Worm (Caenorhabditis elegans) whole organism, L1 larva: ENCODE measurements around the gene str-187.

ENCODE experiments used
- C04F5.9 ChIP-seq: sonication (generic microtip); optimal IDR thresholded peaks from 2 replicates; lab custom pipeline; 2016; ENCODE audit warnings: missing genetic modification characterization, missing compliant biosample characterization
- F16B12.6 ChIP-seq: fragments of 150-350 bp; optimal IDR thresholded peaks from 2 replicates; lab custom pipeline; 2014; ENCODE audit warnings: missing biosample characterization, missing genetic modification characterization
- Y116A8C.19 ChIP-seq: sonication (generic microtip); optimal IDR thresholded peaks from 2 replicates; lab custom pipeline; 2016; ENCODE audit warnings: missing compliant biosample characterization, missing genetic modification characterization, borderline replicate concordance
- ces-1 ChIP-seq: fragments of 150-350 bp; optimal IDR thresholded peaks from 2 replicates; lab custom pipeline; 2014; ENCODE audit warnings: missing biosample characterization, missing genetic modification reagents, missing genetic modification characterization
- dpl-1 ChIP-seq, 3 experiments: fragments of 150-350 bp in 2 of 3; sonication (generic microtip) in 1 of 3; optimal IDR thresholded peaks; 2 replicates each; lab custom pipeline; 2014 to 2017; ENCODE audit warnings: missing biosample characterization in 3 of 3, missing genetic modification characterization in 3 of 3, missing genetic modification reagents in 3 of 3
- dsc-1 ChIP-seq: sonication (generic microtip); optimal IDR thresholded peaks from 2 replicates; lab custom pipeline; 2016; ENCODE audit warnings: mild to moderate bottlenecking, missing genetic modification characterization, missing compliant biosample characterization
- efl-1 ChIP-seq, 4 experiments: fragments of 150-350 bp; optimal IDR thresholded peaks in 3 of 4; peaks in 1 of 4; 1 replicate in 1 of 4; 2 replicates in 3 of 4; lab custom pipeline; 2014; ENCODE audit warnings: missing biosample characterization in 2 of 4, missing genetic modification characterization in 2 of 4, missing genetic modification reagents in 2 of 4
- egl-27 ChIP-seq, 2 experiments: fragments of 150-350 bp in 1 of 2; sonication (generic microtip); optimal IDR thresholded peaks; 3 replicates each; lab custom pipeline; 2017 to 2018; ENCODE audit warnings: missing biosample characterization in 2 of 2, missing genetic modification characterization in 2 of 2, missing genetic modification reagents in 2 of 2
- elt-2 ChIP-seq: sonication (generic microtip); optimal IDR thresholded peaks from 2 replicates; lab custom pipeline; 2016; ENCODE audit warnings: missing genetic modification characterization, mild to moderate bottlenecking, inconsistent platforms, missing compliant biosample characterization, missing genetic modification reagents
- fkh-10 ChIP-seq: sonication (generic microtip); optimal IDR thresholded peaks from 2 replicates; lab custom pipeline; 2017; ENCODE audit warnings: missing biosample characterization, missing genetic modification reagents, missing genetic modification characterization
- hlh-17 ChIP-seq: fragments of 200-800 bp; sonication (Bioruptor generic); optimal IDR thresholded peaks from 2 replicates; lab custom pipeline; 2018; ENCODE audit warnings: missing genetic modification characterization, mild to moderate bottlenecking, missing compliant biosample characterization, moderate library complexity, borderline replicate concordance
- hpl-2 ChIP-seq: fragments of 150-350 bp; optimal IDR thresholded peaks from 2 replicates; lab custom pipeline; 2014; ENCODE audit warnings: missing biosample characterization, missing genetic modification reagents, missing genetic modification characterization
- jun-1 ChIP-seq: fragments of 150-350 bp; optimal IDR thresholded peaks from 2 replicates; lab custom pipeline; 2014; ENCODE audit warnings: missing biosample characterization, missing genetic modification reagents, missing genetic modification characterization
- lin-14 ChIP-seq: fragments of 200-800 bp; sonication (Bioruptor generic); optimal IDR thresholded peaks from 2 replicates; lab custom pipeline; 2018; ENCODE audit warnings: mild to moderate bottlenecking, missing genetic modification characterization, moderate library complexity, missing compliant biosample characterization
- lin-15B ChIP-seq: fragments of 150-350 bp; sonication (generic microtip); optimal IDR thresholded peaks from 3 replicates; lab custom pipeline; 2014; ENCODE audit warnings: missing biosample characterization, missing genetic modification characterization
- lin-35 ChIP-seq, 2 experiments: fragments of 150-350 bp; optimal IDR thresholded peaks; 2 replicates each; lab custom pipeline; 2014; ENCODE audit warnings: missing biosample characterization in 2 of 2, missing genetic modification characterization in 2 of 2, missing genetic modification reagents in 2 of 2
- lir-3 ChIP-seq: sonication (generic microtip); optimal IDR thresholded peaks from 2 replicates; lab custom pipeline; 2016; ENCODE audit warnings: mild to moderate bottlenecking, missing genetic modification characterization, moderate library complexity, missing compliant biosample characterization; ENCODE audit not compliant: poor library complexity
- mab-9 ChIP-seq: fragments of 200-800 bp; sonication (Bioruptor generic); IDR thresholded peaks from 2 replicates; pipeline ENCODE4 v1.3.6; 2022; ENCODE audit warnings: missing genetic modification reagents, missing genetic modification characterization, missing compliant biosample characterization
- mdl-1 ChIP-seq, 2 experiments: fragments of 150-350 bp; optimal IDR thresholded peaks; 2 replicates each; lab custom pipeline; 2014 to 2017; ENCODE audit warnings: missing biosample characterization in 2 of 2, missing genetic modification characterization in 2 of 2, inconsistent platforms in 1 of 2
- nhr-11 ChIP-seq: fragments of 150-350 bp; optimal IDR thresholded peaks from 2 replicates; lab custom pipeline; 2014; ENCODE audit warnings: missing biosample characterization, missing genetic modification characterization
- nhr-19 ChIP-seq: fragments of 200-800 bp; sonication (Bioruptor generic); conservative IDR thresholded peaks from 2 replicates; pipeline ENCODE4 v1.3.6; 2022; ENCODE audit warnings: missing genetic modification characterization, missing compliant biosample characterization
- nhr-20 ChIP-seq: sonication (generic microtip); optimal IDR thresholded peaks from 2 replicates; lab custom pipeline; 2016; ENCODE audit warnings: mild to moderate bottlenecking, missing genetic modification characterization, missing compliant biosample characterization
- nhr-47 ChIP-seq: sonication (generic microtip); optimal IDR thresholded peaks from 2 replicates; lab custom pipeline; 2016; ENCODE audit warnings: mild to moderate bottlenecking, missing genetic modification characterization, moderate library complexity, missing compliant biosample characterization
- nhr-71 ChIP-seq: sonication (generic microtip); optimal IDR thresholded peaks from 2 replicates; lab custom pipeline; 2016; ENCODE audit warnings: mild to moderate bottlenecking, missing genetic modification characterization, moderate library complexity, missing compliant biosample characterization
- nhr-84 ChIP-seq: sonication (generic microtip); optimal IDR thresholded peaks from 2 replicates; lab custom pipeline; 2017; ENCODE audit warnings: missing biosample characterization, missing genetic modification characterization
- nhr-85 ChIP-seq: sonication (generic microtip); peaks from one replicate; lab custom pipeline; 2016; ENCODE audit warnings: missing genetic modification characterization, inconsistent platforms, missing compliant biosample characterization
- nhr-90 ChIP-seq: sonication (generic microtip); optimal IDR thresholded peaks from 2 replicates; lab custom pipeline; 2016; ENCODE audit warnings: mild to moderate bottlenecking, missing genetic modification characterization, missing compliant biosample characterization; ENCODE audit not compliant: poor library complexity
- pag-3 ChIP-seq: sonication (generic microtip); optimal IDR thresholded peaks from 2 replicates; lab custom pipeline; 2017; ENCODE audit warnings: missing genetic modification characterization, mild to moderate bottlenecking, missing compliant biosample characterization, antibody characterized with exemption, borderline replicate concordance; ENCODE audit not compliant: insufficient read depth
- pqm-1 ChIP-seq: sonication (generic microtip); optimal IDR thresholded peaks from 3 replicates; lab custom pipeline; 2017; ENCODE audit warnings: missing biosample characterization, missing genetic modification characterization
- skn-1 ChIP-seq: fragments of 150-350 bp; optimal IDR thresholded peaks from 2 replicates; lab custom pipeline; 2014; ENCODE audit warnings: missing biosample characterization, missing genetic modification characterization
- snpc-4 ChIP-seq: fragments of 150-350 bp; optimal IDR thresholded peaks from 2 replicates; lab custom pipeline; 2014; ENCODE audit warnings: missing biosample characterization, missing genetic modification characterization
- tbx-2 ChIP-seq: sonication (generic microtip); optimal IDR thresholded peaks from 2 replicates; lab custom pipeline; 2016; ENCODE audit warnings: missing genetic modification characterization, missing compliant biosample characterization
- tlp-1 ChIP-seq: fragments of 150-350 bp; optimal IDR thresholded peaks from 2 replicates; lab custom pipeline; 2014; ENCODE audit warnings: missing biosample characterization, missing genetic modification characterization
- ztf-11 ChIP-seq, 2 experiments: sonication (generic microtip); optimal IDR thresholded peaks; 2 replicates each; lab custom pipeline; 2016 to 2017; ENCODE audit warnings: missing genetic modification characterization in 2 of 2, missing biosample characterization in 1 of 2, missing compliant biosample characterization in 1 of 2
- ztf-4 ChIP-seq: fragments of 150-350 bp; optimal IDR thresholded peaks from 2 replicates; lab custom pipeline; 2014; ENCODE audit warnings: missing biosample characterization, missing genetic modification characterization

Gene str-187

ce11 chrIV:17232899-17233298, 32.5 kb upstream of the str-187 start:
- TF ChIP-seq fkh-10 (GFP tag; lab: Kevin White, UChicago) (peak; percentile 1), mab-9 (GFP tag; lab: Robert Waterston, UW) (no peak)

ce11 chrIV:17233494-17233893, 31.9 kb upstream of the str-187 start:
- TF ChIP-seq hpl-2 (no peak), tbx-2 (tag; lab: Kevin White, UChicago) (no peak), lin-14 (GFP tag; lab: Kevin White, UChicago) (peak; percentile 57), tlp-1 (tag; lab: Kevin White, UChicago) (no peak), nhr-11 (no peak), efl-1 (optimal IDR thresholded peaks at IDR 0.05; lab: Kevin White, UChicago) (no peak), efl-1 (GFP tag; optimal IDR thresholded peaks at IDR 0.05 in 1 of 2; lab: Kevin White, UChicago) (peak in 1 of 2 experiments; percentile 6), ces-1 (GFP tag; lab: Kevin White, UChicago) (peak; percentile 30), fkh-10 (GFP tag; lab: Kevin White, UChicago) (peak; percentile 79), lin-15B (tag; lab: Kevin White, UChicago) (no peak)
- TF ChIP-seq, all 84 proteins: peak for 4

ce11 chrIV:17237029-17237428, 28.4 kb upstream of the str-187 start:
- TF ChIP-seq snpc-4 (tag; lab: Kevin White, UChicago) (no peak), nhr-19 (GFP tag; lab: Robert Waterston, UW) (no peak), ztf-4 (tag; lab: Kevin White, UChicago) (no peak), nhr-71 (tag; lab: Kevin White, UChicago) (no peak), lin-14 (GFP tag; lab: Kevin White, UChicago) (peak; percentile 45), fkh-10 (GFP tag; lab: Kevin White, UChicago) (peak; percentile 83), hlh-17 (GFP tag; lab: Kevin White, UChicago) (no peak)

ce11 chrIV:17238951-17239350, 26.4 kb upstream of the str-187 start:
- TF ChIP-seq nhr-11: no peak
- TF ChIP-seq Y116A8C.19: no peak
- peak; percentile 90 for TF ChIP-seq fkh-10 (GFP tag; lab: Kevin White, UChicago)

- no peak for TF ChIP-seq ces-1 (GFP tag; lab: Kevin White, UChicago)
- TF ChIP-seq nhr-20: peak; percentile 37
- peak; percentile 21 for TF ChIP-seq nhr-90 (tag; lab: Kevin White, UChicago)
- no peak for TF ChIP-seq C04F5.9 (tag; lab: Kevin White, UChicago)
- TF ChIP-seq elt-2 (tag; lab: Kevin White, UChicago): peak; percentile 99
- no peak for TF ChIP-seq ztf-4 (tag; lab: Kevin White, UChicago)
- TF ChIP-seq pag-3 (tag; lab: Kevin White, UChicago): no peak
- no peak for TF ChIP-seq lir-3 (tag; lab: Kevin White, UChicago)
- TF ChIP-seq mdl-1 (tag; optimal IDR thresholded peaks at IDR 0.05; lab: Kevin White, UChicago): no peak
- TF ChIP-seq pqm-1 (tag; lab: Kevin White, UChicago): peak; percentile 95
- peak in 1 of 2 experiments; percentile 67 for TF ChIP-seq lin-35 (GFP tag; optimal IDR thresholded peaks at IDR 0.05; lab: Kevin White, UChicago)
- no peak for TF ChIP-seq lin-14 (GFP tag; lab: Kevin White, UChicago)
- TF ChIP-seq jun-1 (tag; lab: Kevin White, UChicago): peak; percentile 62
- TF ChIP-seq egl-27 (tag; optimal IDR thresholded peaks at IDR 0.05; lab: Kevin White, UChicago): no peak
- TF ChIP-seq skn-1: no peak
- TF ChIP-seq nhr-84 (tag; lab: Kevin White, UChicago): no peak
These were observed 20.2 kb upstream of the str-187 start, which contains the start of gene ZK550.2 for ce11 chrIV:17245200-17245599. Gene ZK550.2, plus strand, starts transcription at chrIV:17245584.

- no peak for TF ChIP-seq dpl-1 (GFP tag; optimal IDR thresholded peaks at IDR 0.05; lab: Kevin White, UChicago)
- no peak for TF ChIP-seq ztf-4 (tag; lab: Kevin White, UChicago)
- TF ChIP-seq dsc-1 (tag; lab: Kevin White, UChicago): no peak
- TF ChIP-seq nhr-47 (tag; lab: Kevin White, UChicago): no peak
- no peak for TF ChIP-seq ztf-11 (tag; optimal IDR thresholded peaks at IDR 0.05; lab: Kevin White, UChicago)
- TF ChIP-seq F16B12.6: no peak
- peak; percentile 46 for TF ChIP-seq nhr-85 (tag; lab: Kevin White, UChicago)
- no peak for TF ChIP-seq mab-9 (GFP tag; lab: Robert Waterston, UW)
- no peak for TF ChIP-seq efl-1 (optimal IDR thresholded peaks at IDR 0.05; lab: Kevin White, UChicago)
- peak in 1 of 2 experiments; percentile 73 for TF ChIP-seq efl-1 (GFP tag; optimal IDR thresholded peaks at IDR 0.05 in 1 of 2; lab: Kevin White, UChicago)
These were observed 18.2 kb upstream of the str-187 start for ce11 chrIV:17247184-17247583.
